Worm (Caenorhabditis elegans) whole organism, young adult: ENCODE measurements around the gene pfd-5.
"Not testable (repeated sequence)": the region's sequence is repeated elsewhere in the genome, so short reads cannot be mapped to it uniquely, and the experiment has no call there.

Experiments used
- B0019.2 ChIP-seq: fragments of 200-800 bp; sonication (Bioruptor generic); conservative IDR thresholded peaks from 2 replicates; pipeline ENCODE4 v1.3.6; 2022; ENCODE audit warnings: missing genetic modification reagents, missing genetic modification characterization, missing compliant biosample characterization
- C06A6.2 ChIP-seq: fragments of 200-800 bp; sonication (Bioruptor generic); conservative IDR thresholded peaks from 2 replicates; pipeline ENCODE4 v1.3.6; 2022; ENCODE audit warnings: missing genetic modification characterization, missing compliant biosample characterization
- D2030.7 ChIP-seq: fragments of 200-800 bp; sonication (Bioruptor generic); IDR thresholded peaks from 2 replicates; pipeline ENCODE4 v1.3.6; 2022; ENCODE audit warnings: missing genetic modification reagents, missing genetic modification characterization, missing compliant biosample characterization
- aptf-3 ChIP-seq: fragments of 200-800 bp; sonication (Bioruptor generic); IDR thresholded peaks from 2 replicates; pipeline ENCODE4 v1.3.6; 2022; ENCODE audit warnings: missing genetic modification characterization, missing compliant biosample characterization
- ekl-4 ChIP-seq: fragments of 200-800 bp; sonication (Bioruptor generic); IDR thresholded peaks from 2 replicates; pipeline ENCODE4 v1.3.6; 2022; ENCODE audit warnings: missing genetic modification reagents, missing genetic modification characterization, missing compliant biosample characterization
- lir-1 ChIP-seq: fragments of 200-800 bp; sonication (Bioruptor generic); conservative IDR thresholded peaks from 2 replicates; pipeline ENCODE4 v1.3.6; 2022; ENCODE audit warnings: missing genetic modification reagents, missing genetic modification characterization, missing compliant biosample characterization
- nhr-80 ChIP-seq: sonication (generic microtip); optimal IDR thresholded peaks from 2 replicates; lab custom pipeline; 2016; ENCODE audit warnings: missing genetic modification characterization, missing compliant biosample characterization
- somi-1 ChIP-seq: fragments of 200-800 bp; sonication (Bioruptor generic); optimal IDR thresholded peaks from 2 replicates; lab custom pipeline; 2018; ENCODE audit warnings: mild to moderate bottlenecking, missing genetic modification characterization, missing compliant biosample characterization
- unc-62 ChIP-seq: fragments of 150-350 bp; optimal IDR thresholded peaks from 2 replicates; lab custom pipeline; 2014; ENCODE audit warnings: missing biosample characterization, missing genetic modification reagents, missing genetic modification characterization
- ztf-25 ChIP-seq: fragments of 200-800 bp; sonication (Bioruptor generic); IDR thresholded peaks from 2 replicates; pipeline ENCODE4 v1.3.6; 2022; ENCODE audit warnings: missing genetic modification reagents, missing genetic modification characterization, missing compliant biosample characterization

ce11 chrIII:7235660-7236059 lies 37.0 kb upstream of the pfd-5 start:
- not testable (repeated sequence) for TF ChIP-seq aptf-3; B0019.2 (GFP tag; lab: Robert Waterston, UW); D2030.7 (GFP tag; lab: Robert Waterston, UW); unc-62 (GFP tag; lab: Kevin White, UChicago); ztf-25 (GFP tag; lab: Robert Waterston, UW); ekl-4 (GFP tag; lab: Robert Waterston, UW); lir-1 (GFP tag; lab: Robert Waterston, UW); C06A6.2 (GFP tag; lab: Robert Waterston, UW); somi-1 (GFP tag; lab: Kevin White, UChicago); nhr-80 (tag; lab: Kevin White, UChicago)
